Worm (Caenorhabditis elegans): ENCODE results near the gene lon-2.

DNA sequence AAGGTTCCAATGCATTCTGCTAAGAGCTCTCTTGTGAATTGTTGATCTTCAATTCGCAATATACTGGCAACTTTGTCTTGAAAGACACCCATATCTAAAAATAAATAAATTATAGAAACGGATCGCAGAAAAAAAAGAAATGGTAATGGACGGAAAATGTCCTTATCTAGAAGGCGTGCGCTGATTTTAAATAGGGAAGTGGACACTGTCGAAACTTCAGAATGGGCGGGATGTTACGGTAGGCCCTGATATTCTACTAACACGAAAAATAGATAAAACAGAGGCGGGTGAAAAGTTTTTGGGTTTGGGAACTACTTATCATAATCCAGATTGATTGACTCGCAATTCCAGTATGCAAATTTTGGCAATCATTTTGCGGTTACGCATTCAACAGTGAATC is 44.0 kb downstream of the lon-2 start, which contains the start of gene aqp-8:
- TF ChIP-seq him-1 (tag; optimal IDR thresholded peaks at IDR 0.05) (no peak), W03F9.2 (tag; optimal IDR thresholded peaks at IDR 0.05) (no peak), dao-5 (tag; optimal IDR thresholded peaks at IDR 0.05) (no peak)

Measured in whole organism, L4/young adult.